Fruit fly (Drosophila melanogaster) Kc167 (cell line): Measurements from ENCODE around the gene Erk7.

Source experiments
- insv ChIP-seq: fragments of >200 bp; optimal IDR thresholded peaks from 3 replicates; lab custom pipeline; 2018; ENCODE audit warnings: missing external identifiers
- psq ChIP-seq: fragments of >200 bp; optimal IDR thresholded peaks from 2 replicates; lab custom pipeline; 2017; ENCODE audit warnings: missing external identifiers

DNA sequence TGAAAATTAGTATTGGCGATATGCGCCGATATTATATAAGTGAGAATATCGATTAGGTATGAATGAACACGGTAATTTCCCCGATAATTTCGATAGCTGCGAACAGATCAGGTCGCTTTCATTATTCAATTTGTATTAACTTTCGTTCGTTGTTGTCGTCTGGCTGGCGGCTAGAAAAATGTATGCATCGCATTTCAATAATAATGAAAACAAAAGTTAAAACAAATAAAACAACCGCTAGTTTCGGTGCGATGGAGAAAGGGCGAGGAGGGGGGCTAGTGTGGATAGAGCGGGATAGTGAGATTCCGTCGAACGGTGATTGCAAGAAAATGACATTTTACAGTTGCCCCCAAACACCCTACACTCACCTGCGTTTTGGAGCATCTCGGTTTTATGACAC is 43.1 kb downstream of the Erk7 start:
- TF ChIP-seq psq (lab: Kevin White, UChicago) (no peak), insv (lab: Kevin White, UChicago) (no peak)
